Fruit fly (Drosophila melanogaster) whole organism, embryonic: ENCODE measurements around the gene Diedel2.
A peak's percentile ranks its signal among the peaks of the same experiment; 100 is the strongest.

Experiments
- Bdp1 ChIP-seq: fragments of 200-800 bp; sonication (Bioruptor generic); optimal IDR thresholded peaks from 3 replicates; lab custom pipeline; 2016; ENCODE audit warnings: missing biosample characterization, missing genetic modification characterization
- Bgb ChIP-seq: fragments of 200-800 bp; sonication (Bioruptor generic); IDR thresholded peaks from 2 replicates; pipeline ENCODE4 v1.3.6; 2022; ENCODE audit warnings: missing biosample characterization, missing genetic modification characterization; ENCODE audit not compliant: partially characterized antibody
- CG10267 ChIP-seq: fragments of 200-800 bp; sonication (Bioruptor generic); optimal IDR thresholded peaks from 2 replicates; lab custom pipeline; 2018; ENCODE audit warnings: missing biosample characterization, mild to moderate bottlenecking, missing genetic modification characterization, moderate library complexity
- CG10366 ChIP-seq: fragments of 200-800 bp; sonication (Bioruptor generic); IDR thresholded peaks from 2 replicates; pipeline ENCODE4 v1.3.6; 2022; ENCODE audit warnings: missing biosample characterization, missing genetic modification characterization
- CG10654 ChIP-seq: fragments of 200-800 bp; sonication (Bioruptor generic); optimal IDR thresholded peaks from 2 replicates; lab custom pipeline; 2016; ENCODE audit warnings: missing biosample characterization, missing genetic modification characterization
- CG10959 ChIP-seq: fragments of 200-800 bp; sonication (Bioruptor generic); IDR thresholded peaks from 2 replicates; pipeline ENCODE4 v1.3.6; 2022; ENCODE audit warnings: missing biosample characterization, missing genetic modification characterization
- CG11504 ChIP-seq: fragments of 200-800 bp; sonication (Bioruptor generic); optimal IDR thresholded peaks from 3 replicates; lab custom pipeline; 2019; ENCODE audit warnings: missing biosample characterization, mild to moderate bottlenecking, missing genetic modification characterization, moderate library complexity
- CG12219 ChIP-seq: fragments of 200-800 bp; sonication (Bioruptor generic); optimal IDR thresholded peaks from 3 replicates; lab custom pipeline; 2018; ENCODE audit warnings: missing biosample characterization, mild to moderate bottlenecking, missing genetic modification characterization
- CG14014 ChIP-seq: fragments of 200-800 bp; sonication (Bioruptor generic); IDR thresholded peaks from 2 replicates; pipeline ENCODE4 v1.3.6; 2022; ENCODE audit warnings: missing biosample characterization, missing genetic modification characterization
- CG14441 ChIP-seq: fragments of 200-800 bp; sonication (Bioruptor generic); IDR thresholded peaks from 2 replicates; pipeline ENCODE4 v1.3.6; 2022; ENCODE audit warnings: missing biosample characterization, missing genetic modification characterization
- CG16815 ChIP-seq: fragments of 200-800 bp; sonication (Bioruptor generic); optimal IDR thresholded peaks from 3 replicates; lab custom pipeline; 2017; ENCODE audit warnings: missing biosample characterization, mild to moderate bottlenecking, missing genetic modification characterization
- CG18619 ChIP-seq: fragments of 200-800 bp; sonication (Bioruptor generic); optimal IDR thresholded peaks from 3 replicates; lab custom pipeline; 2017; ENCODE audit warnings: missing biosample characterization, mild to moderate bottlenecking, missing genetic modification characterization
- CG30403 ChIP-seq: fragments of 200-800 bp; sonication (Bioruptor generic); optimal IDR thresholded peaks from 3 replicates; lab custom pipeline; 2016; ENCODE audit warnings: missing biosample characterization, missing genetic modification characterization
- CG3847 ChIP-seq: fragments of 200-800 bp; sonication (Bioruptor generic); IDR thresholded peaks from 2 replicates; pipeline ENCODE4 v1.3.6; 2022; ENCODE audit warnings: missing biosample characterization, missing genetic modification characterization
- CG4424 ChIP-seq: fragments of 200-800 bp; sonication (Bioruptor generic); optimal IDR thresholded peaks from 3 replicates; lab custom pipeline; 2016; ENCODE audit warnings: missing biosample characterization, missing genetic modification characterization
- CG7271 ChIP-seq: fragments of 200-800 bp; sonication (Bioruptor generic); optimal IDR thresholded peaks from 2 replicates; lab custom pipeline; 2018; ENCODE audit warnings: missing biosample characterization, mild to moderate bottlenecking, missing genetic modification characterization, moderate library complexity
- CG7556 ChIP-seq: fragments of 200-800 bp; sonication (Bioruptor generic); optimal IDR thresholded peaks from 2 replicates; lab custom pipeline; 2017; ENCODE audit warnings: missing biosample characterization, mild to moderate bottlenecking, missing genetic modification characterization
- CG7786 ChIP-seq: fragments of 200-800 bp; sonication (Bioruptor generic); optimal IDR thresholded peaks from 2 replicates; lab custom pipeline; 2016; ENCODE audit warnings: missing biosample characterization, missing genetic modification characterization
- CG7963 ChIP-seq: fragments of 200-800 bp; sonication (Bioruptor generic); IDR thresholded peaks from 3 replicates; pipeline ENCODE4 v1.3.6; 2022; ENCODE audit warnings: missing biosample characterization, missing genetic modification characterization; ENCODE audit not compliant: partially characterized antibody
- CG8944 ChIP-seq: fragments of 200-800 bp; sonication (Bioruptor generic); optimal IDR thresholded peaks from 3 replicates; lab custom pipeline; 2016; ENCODE audit warnings: missing biosample characterization, missing genetic modification characterization
- CG9727 ChIP-seq: fragments of 200-800 bp; sonication (Bioruptor generic); optimal IDR thresholded peaks from 3 replicates; lab custom pipeline; 2017; ENCODE audit warnings: missing biosample characterization, mild to moderate bottlenecking, missing genetic modification characterization
- Chrac-16 ChIP-seq: fragments of 200-800 bp; sonication (Bioruptor generic); optimal IDR thresholded peaks from 3 replicates; lab custom pipeline; 2016; ENCODE audit warnings: missing biosample characterization, missing genetic modification characterization
- D19B ChIP-seq: fragments of 200-800 bp; sonication (Bioruptor generic); optimal IDR thresholded peaks from 2 replicates; lab custom pipeline; 2017; ENCODE audit warnings: missing biosample characterization, mild to moderate bottlenecking, missing genetic modification characterization
- E2f1 ChIP-seq: fragments of 200-800 bp; sonication (Bioruptor generic); IDR thresholded peaks from 2 replicates; pipeline ENCODE4 v1.3.6; 2022; ENCODE audit warnings: missing biosample characterization, missing genetic modification characterization
- Hr39 ChIP-seq: fragments of >200 bp; optimal IDR thresholded peaks from 2 replicates; lab custom pipeline; 2017
- Med ChIP-seq: fragments of 200-800 bp; sonication (Bioruptor generic); peaks from one replicate; lab custom pipeline; 2016; ENCODE audit warnings: missing biosample characterization, missing genetic modification characterization, mild to moderate bottlenecking, inconsistent platforms, moderate library complexity
- Ptx1 ChIP-seq: fragments of 200-800 bp; sonication (Bioruptor generic); IDR thresholded peaks from 2 replicates; pipeline ENCODE4 v1.3.6; 2022; ENCODE audit warnings: missing biosample characterization, missing genetic modification characterization
- TFAM ChIP-seq: fragments of 200-800 bp; sonication (Bioruptor generic); optimal IDR thresholded peaks from 2 replicates; lab custom pipeline; 2017; ENCODE audit warnings: missing biosample characterization, missing genetic modification characterization, inconsistent platforms
- Usf ChIP-seq: fragments of 200-800 bp; sonication (Bioruptor generic); optimal IDR thresholded peaks from 2 replicates; lab custom pipeline; 2017; ENCODE audit warnings: missing genotype, missing biosample characterization, missing genetic modification characterization
- az2 ChIP-seq: fragments of 200-800 bp; sonication (Bioruptor generic); optimal IDR thresholded peaks from 3 replicates; lab custom pipeline; 2016; ENCODE audit warnings: missing biosample characterization, missing genetic modification characterization
- btn ChIP-seq: fragments of 200-800 bp; sonication (Bioruptor generic); optimal IDR thresholded peaks from 2 replicates; lab custom pipeline; 2016; ENCODE audit warnings: missing biosample characterization, missing genetic modification characterization
- chn ChIP-seq: fragments of 200-800 bp; sonication (Bioruptor generic); optimal IDR thresholded peaks from 2 replicates; lab custom pipeline; 2016; ENCODE audit warnings: missing biosample characterization, missing genetic modification characterization
- eyg ChIP-seq: fragments of 200-800 bp; sonication (Bioruptor generic); optimal IDR thresholded peaks from 3 replicates; lab custom pipeline; 2016; ENCODE audit warnings: missing biosample characterization, missing genetic modification characterization
- gcm ChIP-seq: fragments of 200-800 bp; sonication (Bioruptor generic); optimal IDR thresholded peaks from 2 replicates; lab custom pipeline; 2019; ENCODE audit warnings: missing biosample characterization, mild to moderate bottlenecking, missing genetic modification characterization, moderate library complexity
- gsb ChIP-seq: fragments of 200-800 bp; sonication (Bioruptor generic); IDR thresholded peaks from 2 replicates; pipeline ENCODE4 v1.3.6; 2022; ENCODE audit warnings: missing biosample characterization, missing genetic modification characterization
- gsb-n ChIP-seq: fragments of 200-800 bp; sonication (Bioruptor generic); optimal IDR thresholded peaks from 3 replicates; lab custom pipeline; 2018; ENCODE audit warnings: missing biosample characterization, mild to moderate bottlenecking, missing genetic modification characterization
- ken ChIP-seq: fragments of 200-800 bp; sonication (Bioruptor generic); IDR thresholded peaks from 3 replicates; pipeline ENCODE4 v1.3.6; 2022; ENCODE audit warnings: missing biosample characterization, missing genetic modification characterization
- lola ChIP-seq, 3 experiments: fragments of >200 bp in 2 of 3; fragments of 200-800 bp in 1 of 3; sonication (Bioruptor generic) in 1 of 3; optimal IDR thresholded peaks; 2 replicates each; lab custom pipeline; 2017 to 2019; ENCODE audit warnings: missing biosample characterization in 3 of 3, missing genetic modification characterization in 3 of 3, mild to moderate bottlenecking in 1 of 3, moderate library complexity in 1 of 3
- lov ChIP-seq, 2 experiments: fragments of 200-800 bp in 1 of 2; fragments of >200 bp in 1 of 2; sonication (Bioruptor generic) in 1 of 2; IDR thresholded peaks in 1 of 2; optimal IDR thresholded peaks in 1 of 2; 2 replicates in 1 of 2; 3 replicates in 1 of 2; pipeline versions ENCODE4 v1.3.6 to Lab custom; 2017 to 2022; ENCODE audit warnings: missing biosample characterization in 1 of 2, missing genetic modification characterization in 1 of 2
- nerfin-1 ChIP-seq: fragments of 200-800 bp; sonication (Bioruptor generic); optimal IDR thresholded peaks from 3 replicates; lab custom pipeline; 2019; ENCODE audit warnings: missing biosample characterization, mild to moderate bottlenecking, missing genetic modification characterization, moderate library complexity
- org-1 ChIP-seq: fragments of 200-800 bp; sonication (Bioruptor generic); optimal IDR thresholded peaks from 2 replicates; lab custom pipeline; 2017; ENCODE audit warnings: missing biosample characterization, missing genetic modification characterization
- prd ChIP-seq, 3 experiments: fragments of >200 bp in 2 of 3; fragments of 200-800 bp in 1 of 3; sonication (Bioruptor generic) in 1 of 3; optimal IDR thresholded peaks in 2 of 3; IDR thresholded peaks in 1 of 3; 2 replicates in 2 of 3; 3 replicates in 1 of 3; pipeline versions ENCODE4 v1.3.6 to Lab custom; 2017 to 2022; ENCODE audit warnings: missing biosample characterization in 1 of 3, missing genetic modification characterization in 1 of 3
- ro ChIP-seq: fragments of 200-800 bp; sonication (Bioruptor generic); IDR thresholded peaks from 2 replicates; pipeline ENCODE4 v1.3.6; 2022; ENCODE audit warnings: missing biosample characterization, missing genetic modification characterization
- run ChIP-seq: fragments of 200-800 bp; sonication (Bioruptor generic); optimal IDR thresholded peaks from 3 replicates; lab custom pipeline; 2018; ENCODE audit warnings: missing biosample characterization, mild to moderate bottlenecking, missing genetic modification characterization
- sc ChIP-seq, 3 experiments: fragments of >200 bp in 2 of 3; fragments of 200-800 bp in 1 of 3; sonication (Bioruptor generic) in 1 of 3; optimal IDR thresholded peaks; 2 replicates in 2 of 3; 3 replicates in 1 of 3; lab custom pipeline; 2017; ENCODE audit warnings: mild to moderate bottlenecking in 1 of 3, missing biosample characterization in 1 of 3, missing genetic modification characterization in 1 of 3, missing genetic modification reagents in 1 of 3
- slbo ChIP-seq: fragments of 200-800 bp; sonication (Bioruptor generic); IDR thresholded peaks from 2 replicates; pipeline ENCODE4 v1.3.6; 2022; ENCODE audit warnings: missing biosample characterization, missing genetic modification characterization
- slp2 ChIP-seq: fragments of 200-800 bp; sonication (Bioruptor generic); optimal IDR thresholded peaks from 2 replicates; lab custom pipeline; 2016; ENCODE audit warnings: missing biosample characterization, missing genetic modification characterization
- tio ChIP-seq: fragments of 200-800 bp; sonication (Bioruptor generic); optimal IDR thresholded peaks from 2 replicates; lab custom pipeline; 2017; ENCODE audit warnings: missing biosample characterization, missing genetic modification characterization, inconsistent platforms

Diedel2 gene

DNA sequence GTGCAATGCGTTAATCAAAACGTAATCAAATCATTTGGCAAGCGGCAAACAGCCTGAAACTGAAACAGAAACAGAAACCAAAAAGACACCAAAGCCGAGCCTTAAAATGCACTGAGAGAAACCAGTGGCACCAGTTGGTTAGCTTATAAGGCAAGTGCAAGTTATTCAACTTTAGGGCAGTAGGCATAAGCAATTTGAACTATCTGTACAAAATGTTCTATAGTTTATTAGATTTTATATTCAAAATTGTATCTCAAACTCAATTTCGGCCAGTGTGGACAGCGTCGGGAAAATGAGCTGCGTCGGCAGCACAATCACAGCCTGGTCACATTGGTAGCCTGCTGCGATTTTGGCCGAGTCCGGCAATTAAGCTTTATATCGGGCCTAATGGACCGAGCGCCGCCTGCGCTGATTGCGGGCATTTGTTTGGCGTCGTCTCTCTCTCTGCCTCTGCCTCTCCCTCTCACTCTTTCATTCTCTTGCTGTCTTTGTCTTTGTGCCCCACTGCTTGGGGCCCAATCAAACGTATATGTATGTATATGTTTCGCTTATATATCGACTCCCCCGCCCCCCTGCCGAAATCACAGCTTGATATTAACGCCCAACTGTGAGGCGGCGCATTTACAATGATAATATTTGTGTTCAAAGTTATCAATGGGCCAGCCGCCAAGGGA, 41.1 kb upstream of the Diedel2 start (continued):
- TF ChIP-seq Chrac-16 (GFP tag; lab: Kevin White, UChicago) (peak; percentile 64), slbo (GFP tag; lab: Robert Waterston, UW) (peak; percentile 68), run (tag; lab: Kevin White, UChicago) (peak; percentile 14), CG10654 (GFP tag; lab: Kevin White, UChicago) (peak; percentile 33), prd (optimal IDR thresholded peaks at IDR 0.05; lab: Kevin White, UChicago) (no peak), prd (GFP tag; IDR thresholded peaks at IDR 0.05; lab: Robert Waterston, UW) (peak; percentile 92), CG10959 (GFP tag; lab: Robert Waterston, UW) (peak; percentile 87), CG16815 (GFP tag; lab: Kevin White, UChicago) (peak; percentile 74), CG8944 (GFP tag; lab: Kevin White, UChicago) (peak; percentile 44), CG14441 (GFP tag; lab: Robert Waterston, UW) (peak; percentile 57), sc (optimal IDR thresholded peaks at IDR 0.05; lab: Kevin White, UChicago) (no peak), sc (GFP tag; optimal IDR thresholded peaks at IDR 0.05; lab: Kevin White, UChicago) (peak; percentile 38), CG10267 (tag; lab: Kevin White, UChicago) (peak; percentile 66), az2 (GFP tag; lab: Kevin White, UChicago) (peak; percentile 72), CG18619 (GFP tag; lab: Kevin White, UChicago) (peak; percentile 24), D19B (no peak), CG9727 (GFP tag; lab: Kevin White, UChicago) (peak; percentile 79), gsb (GFP tag; lab: Robert Waterston, UW) (0 out of 2 replicates have a peak, but pooled peaks have one; percentile 29), CG7786 (peak; percentile 1), CG14014 (GFP tag; lab: Robert Waterston, UW) (peak; percentile 65), CG7271 (tag; lab: Kevin White, UChicago) (peak; percentile 44), Med (peak; percentile 94), CG10366 (GFP tag; lab: Robert Waterston, UW) (peak; percentile 78), nerfin-1 (tag; lab: Kevin White, UChicago) (peak; percentile 56), Hr39 (lab: Kevin White, UChicago) (no peak), chn (GFP tag; lab: Kevin White, UChicago) (peak; percentile 68), gsb-n (peak; percentile 14), eyg (GFP tag; lab: Kevin White, UChicago) (no peak), lola (GFP tag; optimal IDR thresholded peaks at IDR 0.05; lab: Kevin White, UChicago) (peak in 1 of 3 experiments; percentile 80), slp2 (GFP tag; lab: Kevin White, UChicago) (peak; percentile 31), Usf (GFP tag; lab: Kevin White, UChicago) (peak; percentile 14), lov (optimal IDR thresholded peaks at IDR 0.05; lab: Kevin White, UChicago) (no peak), lov (GFP tag; IDR thresholded peaks at IDR 0.05; lab: Robert Waterston, UW) (peak; percentile 63; the same call in 2 of the 3 replicates), CG12219 (GFP tag; lab: Kevin White, UChicago) (peak; percentile 57), org-1 (GFP tag; lab: Kevin White, UChicago) (peak; percentile 35), CG7556 (GFP tag; lab: Kevin White, UChicago) (peak; percentile 47), Ptx1 (peak; percentile 61), CG11504 (tag; lab: Kevin White, UChicago) (peak; percentile 71), CG4424 (peak; percentile 69), Bgb (0 out of 2 replicates have a peak, but pooled peaks have one; percentile 12), TFAM (GFP tag; lab: Kevin White, UChicago) (no peak), CG3847 (peak; percentile 43), CG7963 (GFP tag; lab: Robert Waterston, UW) (no peak), E2f1 (GFP tag; lab: Robert Waterston, UW) (peak; percentile 62), Bdp1 (GFP tag; lab: Kevin White, UChicago) (peak; percentile 10), ken (GFP tag; lab: Robert Waterston, UW) (peak; percentile 71; the same call in 2 of the 3 replicates), btn (peak; percentile 45), ro (GFP tag; lab: Robert Waterston, UW) (peak; percentile 31; the same call in 1 of the 2 replicates), CG30403 (peak; percentile 56), tio (GFP tag; lab: Kevin White, UChicago) (peak; percentile 50), gcm (GFP tag; lab: Kevin White, UChicago) (peak; percentile 8)
